Fruit fly (Drosophila melanogaster) whole organism, adult: Measurements from ENCODE around the gene Wsck.

Source experiments
- CG11617 ChIP-seq: fragments of 200-800 bp; sonication (Bioruptor generic); optimal IDR thresholded peaks from 2 replicates; lab custom pipeline; 2017; ENCODE audit warnings: mild to moderate bottlenecking, missing biosample characterization, missing genetic modification reagents, missing genetic modification characterization
- CG12768 ChIP-seq: fragments of 200-800 bp; sonication (Bioruptor generic); optimal IDR thresholded peaks from 2 replicates; lab custom pipeline; 2017; ENCODE audit warnings: missing biosample characterization, missing genetic modification characterization, mild to moderate bottlenecking, moderate library complexity, missing genetic modification reagents
- CG14711 ChIP-seq: fragments of 200-800 bp; sonication (Bioruptor generic); optimal IDR thresholded peaks from 2 replicates; lab custom pipeline; 2018; ENCODE audit warnings: missing biosample characterization, mild to moderate bottlenecking, missing genetic modification characterization, moderate library complexity
- CG1620 ChIP-seq: fragments of 200-800 bp; sonication (Bioruptor generic); optimal IDR thresholded peaks from 2 replicates; lab custom pipeline; 2016; ENCODE audit warnings: missing biosample characterization, missing genetic modification characterization
- CG33017 ChIP-seq: fragments of 200-800 bp; sonication (Bioruptor generic); optimal IDR thresholded peaks from 2 replicates; lab custom pipeline; 2018; ENCODE audit warnings: missing biosample characterization, mild to moderate bottlenecking, missing genetic modification characterization, moderate library complexity
- CG5204 ChIP-seq: fragments of 200-800 bp; sonication (Bioruptor generic); optimal IDR thresholded peaks from 2 replicates; lab custom pipeline; 2016; ENCODE audit warnings: missing biosample characterization, missing genetic modification characterization
- CG7045 ChIP-seq: fragments of 200-800 bp; sonication (Bioruptor generic); optimal IDR thresholded peaks from 2 replicates; lab custom pipeline; 2017; ENCODE audit warnings: missing biosample characterization, mild to moderate bottlenecking, missing genetic modification characterization
- CG7101 ChIP-seq: fragments of 200-800 bp; sonication (Bioruptor generic); optimal IDR thresholded peaks from 2 replicates; lab custom pipeline; 2018; ENCODE audit warnings: missing biosample characterization, mild to moderate bottlenecking, missing genetic modification characterization, moderate library complexity
- Clk ChIP-seq: fragments of 200-800 bp; sonication (Bioruptor generic); optimal IDR thresholded peaks from 2 replicates; lab custom pipeline; 2017; ENCODE audit warnings: missing biosample characterization, missing genetic modification characterization
- Crg-1 ChIP-seq: fragments of 200-800 bp; sonication (Bioruptor generic); optimal IDR thresholded peaks from 2 replicates; lab custom pipeline; 2016; ENCODE audit warnings: missing biosample characterization, missing genetic modification characterization
- Hr96 ChIP-seq: fragments of 200-800 bp; sonication (Bioruptor generic); optimal IDR thresholded peaks from 2 replicates; lab custom pipeline; 2016; ENCODE audit warnings: missing biosample characterization, missing genetic modification characterization
- Mnt ChIP-seq: fragments of 200-800 bp; sonication (Bioruptor generic); optimal IDR thresholded peaks from 2 replicates; lab custom pipeline; 2016; ENCODE audit warnings: missing biosample characterization, mild to moderate bottlenecking, missing genetic modification characterization
- bab1 ChIP-seq: fragments of 200-800 bp; sonication (Bioruptor generic); optimal IDR thresholded peaks from 3 replicates; lab custom pipeline; 2019; ENCODE audit warnings: missing biosample characterization, mild to moderate bottlenecking, missing genetic modification characterization, moderate library complexity
- cic ChIP-seq: fragments of 200-800 bp; sonication (Bioruptor generic); optimal IDR thresholded peaks from 2 replicates; lab custom pipeline; 2017; ENCODE audit warnings: missing biosample characterization, mild to moderate bottlenecking, missing genetic modification characterization, moderate library complexity
- cnc ChIP-seq, 2 experiments: fragments of >200 bp; optimal IDR thresholded peaks; 2 replicates each; lab custom pipeline; 2017
- kay ChIP-seq: fragments of 200-800 bp; sonication (Bioruptor generic); peaks from one replicate; lab custom pipeline; 2016; ENCODE audit warnings: missing biosample characterization, missing genetic modification characterization, borderline replicate concordance
- ovo ChIP-seq: fragments of 200-800 bp; sonication (Bioruptor generic); optimal IDR thresholded peaks from 2 replicates; lab custom pipeline; 2016; ENCODE audit warnings: missing biosample characterization, missing genetic modification characterization
- pad ChIP-seq: fragments of 200-800 bp; sonication (Bioruptor generic); optimal IDR thresholded peaks from 3 replicates; lab custom pipeline; 2017; ENCODE audit warnings: missing biosample characterization, missing genetic modification characterization, mild to moderate bottlenecking, moderate library complexity, missing genetic modification reagents
- tj ChIP-seq: fragments of 200-800 bp; sonication (Bioruptor generic); optimal IDR thresholded peaks from 3 replicates; lab custom pipeline; 2017; ENCODE audit warnings: missing biosample characterization, mild to moderate bottlenecking, missing genetic modification characterization, moderate library complexity
- toe ChIP-seq: fragments of 200-800 bp; sonication (Bioruptor generic); optimal IDR thresholded peaks from 2 replicates; lab custom pipeline; 2016; ENCODE audit warnings: missing biosample characterization, missing genetic modification characterization

The Wsck gene

DNA sequence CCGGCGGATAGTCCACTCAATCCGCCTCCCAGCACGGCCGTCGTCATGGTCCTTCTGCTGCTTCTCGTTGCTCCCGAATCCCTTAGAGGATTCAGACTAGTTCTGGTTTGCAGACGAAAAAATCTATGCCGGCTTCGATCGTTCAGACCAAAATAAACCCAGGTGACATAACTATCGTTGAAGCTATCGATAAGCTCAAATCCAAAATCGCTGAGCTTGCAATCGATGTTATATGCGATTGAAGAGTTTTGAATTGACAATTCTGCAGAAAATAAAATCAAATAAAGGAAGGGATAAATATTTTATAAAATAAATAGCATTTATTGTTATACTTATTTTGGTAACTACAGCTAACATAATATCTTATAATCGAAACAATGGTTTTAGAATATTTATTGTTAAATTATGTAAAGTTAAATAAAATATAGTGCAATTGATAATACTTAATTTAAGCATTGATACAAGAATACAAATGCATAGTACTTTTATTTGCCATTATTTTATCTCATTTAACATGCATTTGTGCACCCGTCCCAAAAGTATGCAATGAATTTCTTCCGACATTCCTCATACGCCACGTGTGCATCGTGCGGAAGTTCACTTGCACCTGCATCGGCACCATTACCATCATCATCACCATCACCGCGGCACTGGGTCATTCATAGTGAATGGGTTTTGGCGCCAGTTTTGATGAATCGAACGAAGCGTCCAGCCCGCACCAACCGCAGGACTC, 32.0 kb upstream of the Wsck start, which contains the start of gene Ppox:
Gene Ppox (minus strand): TSS at position 173 of the 733 bp plus-strand sequence.
- TF ChIP-seq tj (peak; percentile 97), Mnt (GFP tag; lab: Kevin White, UChicago) (peak; percentile 32), CG14711 (peak; percentile 7), Crg-1 (GFP tag; lab: Kevin White, UChicago) (no peak)

DNA sequence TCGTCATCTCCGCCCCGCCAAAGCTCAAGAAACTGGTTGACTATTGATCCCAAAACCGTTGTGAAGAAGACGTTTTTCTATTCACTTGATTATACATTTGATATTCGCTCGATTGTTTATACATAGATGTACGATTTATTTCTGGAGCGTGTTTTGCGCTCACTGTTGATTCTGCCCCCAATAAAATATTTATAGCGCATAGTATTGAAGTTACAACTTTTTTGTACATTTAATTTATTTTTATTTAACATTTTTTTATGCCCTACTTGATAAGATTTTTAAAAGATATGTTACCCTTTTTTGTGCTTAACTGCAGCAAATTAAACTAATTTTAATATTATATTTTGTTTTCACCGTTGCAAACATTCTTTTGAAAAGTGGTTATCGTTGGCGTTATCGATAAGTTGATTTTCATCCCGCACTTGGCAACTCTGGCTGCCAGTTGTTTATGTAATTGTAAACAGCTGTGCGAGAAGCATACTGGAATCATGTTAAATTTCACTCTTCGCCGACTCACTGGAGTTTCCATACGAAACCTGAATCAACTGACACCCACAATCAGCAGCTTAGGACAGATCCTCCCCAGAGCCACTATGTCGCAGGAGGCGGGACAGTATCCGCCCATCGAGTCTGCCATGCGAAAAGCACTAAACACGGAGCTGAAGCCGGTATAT, 29.4 kb upstream of the Wsck start, which contains the start of gene CG31126:
Gene CG31126 (plus strand): TSS at position 449 of the 674 bp plus-strand sequence.
- no peak for TF ChIP-seq Clk
- TF ChIP-seq pad: no peak
- TF ChIP-seq Hr96 (GFP tag; lab: Kevin White, UChicago): no peak
- TF ChIP-seq CG5204 (GFP tag; lab: Kevin White, UChicago): no peak
- no peak for TF ChIP-seq cic (GFP tag; lab: Kevin White, UChicago)
- TF ChIP-seq ovo (GFP tag; lab: Kevin White, UChicago): no peak
- no peak for TF ChIP-seq Crg-1 (GFP tag; lab: Kevin White, UChicago)
- TF ChIP-seq tj: no peak
- TF ChIP-seq CG14711: peak; percentile 98
- peak; percentile 33 for TF ChIP-seq CG11617 (GFP tag; lab: Kevin White, UChicago)
- no peak for TF ChIP-seq CG7045 (GFP tag; lab: Kevin White, UChicago)

DNA sequence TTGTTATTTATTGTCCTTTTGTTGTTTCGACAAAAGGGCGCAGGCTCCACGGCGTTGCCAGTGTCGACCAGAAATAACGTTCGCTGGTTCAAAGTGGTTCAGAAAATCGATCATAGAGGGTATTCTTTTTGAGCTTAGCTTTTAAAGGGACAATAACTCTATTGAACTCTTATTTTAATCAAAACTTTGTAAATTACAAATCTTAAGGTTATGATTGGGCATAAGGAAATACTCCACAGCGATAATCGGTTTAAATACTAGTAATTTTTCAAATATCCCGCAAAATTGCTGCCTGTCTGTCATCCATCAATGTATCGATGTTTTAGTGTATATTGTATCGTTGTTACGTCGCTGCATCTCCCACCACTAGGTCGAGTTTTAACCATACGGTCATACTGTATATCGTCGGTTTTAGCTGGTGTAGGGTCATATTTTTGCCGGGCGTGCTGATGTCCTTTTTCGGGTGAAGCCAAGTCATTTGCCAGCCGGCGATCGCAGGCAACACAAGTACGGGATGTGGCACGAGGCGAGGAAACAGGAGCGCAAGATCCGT, 25.0 kb upstream of the Wsck start, which contains the start of the genes CG31125 and CG6695:
Gene CG31125 (minus strand): TSS at position 51 of the 553 bp plus-strand sequence.
Gene CG6695 (plus strand): TSS at position 391 of the 553 bp plus-strand sequence.
- TF ChIP-seq bab1 (GFP tag; lab: Kevin White, UChicago) (peak; percentile 46), pad (peak; percentile 20), CG33017 (no peak), ovo (GFP tag; lab: Kevin White, UChicago) (peak; percentile 5), Clk (no peak), Mnt (GFP tag; lab: Kevin White, UChicago) (peak; percentile 28), cic (GFP tag; lab: Kevin White, UChicago) (no peak), Hr96 (GFP tag; lab: Kevin White, UChicago) (no peak), CG7101 (tag; lab: Kevin White, UChicago) (peak; percentile 13), CG14711 (peak; percentile 21), CG11617 (GFP tag; lab: Kevin White, UChicago) (peak; percentile 58), CG1620 (GFP tag; lab: Kevin White, UChicago) (peak; percentile 62), Crg-1 (GFP tag; lab: Kevin White, UChicago) (peak; percentile 53)

DNA sequence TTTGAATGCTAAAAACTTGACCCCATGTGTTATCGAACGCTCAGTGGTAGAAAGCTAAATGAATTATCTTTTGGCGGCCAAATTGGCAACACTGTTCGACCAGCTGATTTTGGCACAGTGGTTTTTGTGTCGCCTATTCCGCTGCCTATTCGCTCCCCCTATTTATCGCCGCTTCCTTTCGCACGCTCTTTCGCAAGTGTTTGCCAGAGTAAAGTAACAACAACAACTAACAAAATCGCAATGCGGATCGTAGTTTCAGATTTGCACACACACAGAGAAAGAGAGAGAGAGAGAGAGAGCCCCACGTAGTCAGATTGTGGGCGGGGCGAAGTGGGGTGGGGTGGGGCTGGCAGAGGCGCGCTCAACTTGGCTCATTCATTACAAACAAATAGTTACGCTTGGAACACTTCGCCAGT, 21.2 kb upstream of the Wsck start:
- TF ChIP-seq bab1 (GFP tag; lab: Kevin White, UChicago) (peak; percentile 48), CG12768 (GFP tag; lab: Kevin White, UChicago) (peak; percentile 85), Mnt (GFP tag; lab: Kevin White, UChicago) (peak; percentile 33), CG11617 (GFP tag; lab: Kevin White, UChicago) (peak; percentile 58), pad (peak; percentile 66), tj (peak; percentile 58), kay (GFP tag; lab: Kevin White, UChicago) (no peak), Crg-1 (GFP tag; lab: Kevin White, UChicago) (peak; percentile 54), CG14711 (peak; percentile 73), toe (GFP tag; lab: Kevin White, UChicago) (no peak), CG5204 (GFP tag; lab: Kevin White, UChicago) (no peak), CG7045 (GFP tag; lab: Kevin White, UChicago) (peak; percentile 41), CG33017 (peak; percentile 55), cnc (optimal IDR thresholded peaks at IDR 0.05; lab: Kevin White, UChicago) (no peak), Clk (peak; percentile 64), cic (GFP tag; lab: Kevin White, UChicago) (peak; percentile 100), ovo (GFP tag; lab: Kevin White, UChicago) (no peak), CG7101 (tag; lab: Kevin White, UChicago) (peak; percentile 59)

DNA sequence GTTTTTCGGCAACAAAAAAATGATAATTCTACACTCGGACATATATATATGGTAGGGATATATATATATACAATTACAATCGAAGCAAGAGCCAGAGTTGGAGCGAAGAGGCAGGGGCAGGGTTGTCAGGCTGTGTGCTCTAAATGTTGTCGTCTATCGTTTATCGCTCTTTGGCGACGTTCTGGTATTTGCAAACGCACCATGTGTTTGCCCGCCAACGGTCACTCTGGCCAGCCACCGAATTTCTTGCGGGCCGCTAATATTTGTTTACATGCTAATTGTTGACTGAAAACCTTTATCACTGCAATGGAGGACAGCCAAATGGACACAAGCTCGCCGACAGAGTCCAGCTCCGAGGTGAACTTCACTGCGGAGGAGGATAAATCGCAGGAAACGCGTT, 20.0 kb upstream of the Wsck start, which contains the start of the genes puf and ash2:
Gene puf (minus strand): TSS at position 121 of the 400 bp plus-strand sequence.
Gene ash2 (plus strand): TSS at position 203 of the 400 bp plus-strand sequence.
- peak; percentile 98 for TF ChIP-seq CG14711
- TF ChIP-seq ovo (GFP tag; lab: Kevin White, UChicago): no peak
- TF ChIP-seq cic (GFP tag; lab: Kevin White, UChicago): peak; percentile 35
- TF ChIP-seq Mnt (GFP tag; lab: Kevin White, UChicago): peak; percentile 79
- TF ChIP-seq tj: no peak
- TF ChIP-seq CG11617 (GFP tag; lab: Kevin White, UChicago): peak; percentile 7

DNA sequence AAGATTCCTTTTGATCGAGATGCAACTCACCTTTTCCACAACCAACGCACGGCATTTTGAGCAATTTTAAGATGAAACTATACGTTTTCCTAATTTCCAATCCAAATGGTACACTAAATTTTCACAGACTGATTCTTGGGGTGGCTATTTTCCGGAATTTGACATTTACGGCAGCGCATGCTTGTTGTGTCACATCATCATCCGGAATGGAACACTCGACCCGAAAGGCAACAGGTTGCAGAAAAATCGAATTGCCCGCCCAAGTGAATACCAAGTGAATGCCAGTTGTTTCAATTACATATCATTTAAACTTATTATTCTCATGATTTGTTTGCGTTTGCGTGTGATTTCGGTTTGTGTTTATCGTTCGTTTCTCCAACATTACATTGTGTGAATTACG, 5.1 kb upstream of the Wsck start, which contains the start of gene MtnF:
Gene MtnF (minus strand): TSS at position 209 of the 400 bp plus-strand sequence.
- no peak for TF ChIP-seq kay (GFP tag; lab: Kevin White, UChicago)
- TF ChIP-seq CG1620 (GFP tag; lab: Kevin White, UChicago): no peak
- no peak for TF ChIP-seq CG7045 (GFP tag; lab: Kevin White, UChicago)
- no peak for TF ChIP-seq tj
- TF ChIP-seq CG33017: no peak
- no peak for TF ChIP-seq Hr96 (GFP tag; lab: Kevin White, UChicago)
- TF ChIP-seq bab1 (GFP tag; lab: Kevin White, UChicago): no peak
- no peak for TF ChIP-seq toe (GFP tag; lab: Kevin White, UChicago)
- TF ChIP-seq ovo (GFP tag; lab: Kevin White, UChicago): no peak
- no peak for TF ChIP-seq pad
- no peak for TF ChIP-seq Clk
- TF ChIP-seq CG14711: no peak
- TF ChIP-seq CG11617 (GFP tag; lab: Kevin White, UChicago): no peak
- TF ChIP-seq Mnt (GFP tag; lab: Kevin White, UChicago): no peak
- no peak for TF ChIP-seq CG5204 (GFP tag; lab: Kevin White, UChicago)
- no peak for TF ChIP-seq cnc (optimal IDR thresholded peaks at IDR 0.05; lab: Kevin White, UChicago)
- no peak for TF ChIP-seq Crg-1 (GFP tag; lab: Kevin White, UChicago)
